Fruit fly (Drosophila melanogaster): ENCODE data around the gene CG14374.
A peak's percentile ranks its signal among the peaks of the same experiment; 100 is the strongest.

The CG14374 gene

dm6 chr3R:13425470-13426033, 28.6 kb upstream of the CG14374 start, which contains the start of gene Act87E (continued):
- TF ChIP-seq CG32767 (GFP tag; IDR thresholded peaks at IDR 0.05): no peak
- no peak for TF ChIP-seq da (GFP tag; optimal IDR thresholded peaks at IDR 0.05)
- TF ChIP-seq Dip3 (GFP tag; optimal IDR thresholded peaks at IDR 0.05): no peak
- TF ChIP-seq ind (GFP tag; optimal IDR thresholded peaks at IDR 0.05): peak; percentile 42
- no peak for TF ChIP-seq CG1603 (tag; optimal IDR thresholded peaks at IDR 0.05)
- TF ChIP-seq CG1647 (GFP tag; optimal IDR thresholded peaks at IDR 0.05): no peak
- peak; percentile 41 for TF ChIP-seq CG2875 (GFP tag; optimal IDR thresholded peaks at IDR 0.05)
- peak; percentile 58 for TF ChIP-seq tin (GFP tag; optimal IDR thresholded peaks at IDR 0.05)
- TF ChIP-seq CG5245 (GFP tag; optimal IDR thresholded peaks at IDR 0.05): no peak
- no peak for TF ChIP-seq unc-4 (GFP tag; IDR thresholded peaks at IDR 0.05; ENCODE audit: partially characterized antibody)
- TF ChIP-seq nerfin-1 (tag; optimal IDR thresholded peaks at IDR 0.05): peak; percentile 73
- TF ChIP-seq CG17912 (GFP tag; optimal IDR thresholded peaks at IDR 0.05): no peak
- no peak for TF ChIP-seq slbo (GFP tag; IDR thresholded peaks at IDR 0.05)
- no peak for TF ChIP-seq mam (GFP tag; optimal IDR thresholded peaks at IDR 0.05)
- no peak for TF ChIP-seq Elba2 (GFP tag; optimal IDR thresholded peaks at IDR 0.05)
- peak; percentile 82 for TF ChIP-seq grau (tag; optimal IDR thresholded peaks at IDR 0.05)
- TF ChIP-seq CG4707 (GFP tag; optimal IDR thresholded peaks at IDR 0.05): no peak
- TF ChIP-seq bbx (GFP tag; IDR thresholded peaks at IDR 0.05; ENCODE audit: partially characterized antibody): no peak; the same call in 1 of the 2 replicates
- TF ChIP-seq lov (optimal IDR thresholded peaks at IDR 0.05): no peak
- no peak for TF ChIP-seq lov (GFP tag; IDR thresholded peaks at IDR 0.05)
- no peak for TF ChIP-seq Lpt (GFP tag; optimal IDR thresholded peaks at IDR 0.05)
- no peak for TF ChIP-seq chm (GFP tag; IDR thresholded peaks at IDR 0.05)
- peak; percentile 60; the same call in 1 of the 2 replicates for TF ChIP-seq CG6689 (GFP tag; IDR thresholded peaks at IDR 0.05)
- no peak for TF ChIP-seq Mes4 (GFP tag; optimal IDR thresholded peaks at IDR 0.05)
- TF ChIP-seq CG32772 (GFP tag; IDR thresholded peaks at IDR 0.05): peak; percentile 26; the same call in 1 of the 2 replicates
- no peak for TF ChIP-seq crc (GFP tag; optimal IDR thresholded peaks at IDR 0.05)
- TF ChIP-seq stwl (tag; optimal IDR thresholded peaks at IDR 0.05): peak; percentile 3
- TF ChIP-seq CG11398 (GFP tag; optimal IDR thresholded peaks at IDR 0.05): no peak
- TF ChIP-seq HHEX (GFP tag; optimal IDR thresholded peaks at IDR 0.05): peak; percentile 29
- no peak for TF ChIP-seq CG7271 (tag; optimal IDR thresholded peaks at IDR 0.05)
- TF ChIP-seq CG4730 (GFP tag; IDR thresholded peaks at IDR 0.05): 0 out of 2 replicates have a peak, but pooled peaks have one; percentile 19
- peak; percentile 37 for TF ChIP-seq run (tag; optimal IDR thresholded peaks at IDR 0.05)
- 0 out of 3 replicates have a peak, but pooled peaks have one; percentile 29 for TF ChIP-seq CG11093 (GFP tag; IDR thresholded peaks at IDR 0.05)
- peak; percentile 91 for TF ChIP-seq CG17361 (GFP tag; IDR thresholded peaks at IDR 0.05)
- TF ChIP-seq CG2712 (tag; optimal IDR thresholded peaks at IDR 0.05): peak; percentile 87
- TF ChIP-seq ro (GFP tag; IDR thresholded peaks at IDR 0.05): no peak
- no peak for TF ChIP-seq HmgD (GFP tag; optimal IDR thresholded peaks at IDR 0.05)
- no peak for TF ChIP-seq CG8089 (GFP tag; optimal IDR thresholded peaks at IDR 0.05)
- TF ChIP-seq CG10267 (tag; optimal IDR thresholded peaks at IDR 0.05): peak; percentile 78
- TF ChIP-seq bcd (GFP tag; optimal IDR thresholded peaks at IDR 0.05): peak; percentile 63
- no peak for TF ChIP-seq Trl (optimal IDR thresholded peaks at IDR 0.05)
- no peak for TF ChIP-seq Trl (GFP tag; optimal IDR thresholded peaks at IDR 0.05)
- TF ChIP-seq ase (GFP tag; IDR thresholded peaks at IDR 0.05): no peak
- peak; percentile 77 for TF ChIP-seq gsb-n (tag; optimal IDR thresholded peaks at IDR 0.05)
- 0 out of 2 replicates have a peak, but pooled peaks have one; percentile 37 for TF ChIP-seq ssp (GFP tag; IDR thresholded peaks at IDR 0.05)
- TF ChIP-seq CG2120 (GFP tag; optimal IDR thresholded peaks at IDR 0.05): no peak
- no peak for TF ChIP-seq CG4282 (GFP tag; optimal IDR thresholded peaks at IDR 0.05)
- TF ChIP-seq chinmo (GFP tag; IDR thresholded peaks at IDR 0.05; ENCODE audit: partially characterized antibody): peak; percentile 65; the same call in 2 of the 4 replicates
- no peak for TF ChIP-seq CG14441 (GFP tag; IDR thresholded peaks at IDR 0.05)
- TF ChIP-seq CG10565 (GFP tag; optimal IDR thresholded peaks at IDR 0.05): no peak
- 0 out of 2 replicates have a peak, but pooled peaks have one; percentile 10 for TF ChIP-seq Rfx (GFP tag; IDR thresholded peaks at IDR 0.05)
- TF ChIP-seq CG7357 (GFP tag; IDR thresholded peaks at IDR 0.05): peak; percentile 62; the same call in 2 of the 3 replicates

All from whole organism, embryonic.